Fruit fly (Drosophila melanogaster): Measurements from ENCODE around the gene Oseg4.

Oseg4 gene

DNA sequence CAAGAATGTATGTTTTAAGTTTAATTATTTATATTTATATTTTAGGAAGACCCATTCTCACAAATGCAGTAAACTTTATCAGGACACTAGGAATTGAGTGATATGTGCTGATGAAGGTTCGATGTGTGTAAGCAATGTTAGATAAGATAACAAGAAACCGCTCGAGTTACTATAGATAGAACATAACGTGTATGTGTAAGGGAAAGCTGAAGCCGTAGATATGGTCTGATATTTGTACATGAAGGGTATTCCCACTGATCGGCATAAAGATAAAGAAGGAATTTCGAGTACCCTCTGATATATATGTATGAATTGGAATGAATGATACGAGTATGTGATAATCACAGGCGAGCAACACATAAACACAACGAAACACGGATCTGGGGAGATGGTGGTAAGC is 48.5 kb upstream of the Oseg4 start (continued):
- no peak for TF ChIP-seq Blimp-1 (GFP tag; optimal IDR thresholded peaks at IDR 0.05)
- no peak for TF ChIP-seq Med (GFP tag)
- no peak for TF ChIP-seq Rfx (GFP tag; IDR thresholded peaks at IDR 0.05)
- TF ChIP-seq Deaf1 (tag; optimal IDR thresholded peaks at IDR 0.05) = no peak
- TF ChIP-seq CG13775 (GFP tag; optimal IDR thresholded peaks at IDR 0.05) = no peak
- TF ChIP-seq wek (GFP tag; optimal IDR thresholded peaks at IDR 0.05) = peak; percentile 95
- no peak for TF ChIP-seq CG16779 (GFP tag; IDR thresholded peaks at IDR 0.05)
- TF ChIP-seq z (GFP tag; IDR thresholded peaks at IDR 0.05) = peak; percentile 13; the same call in 1 of the 3 replicates

DNA sequence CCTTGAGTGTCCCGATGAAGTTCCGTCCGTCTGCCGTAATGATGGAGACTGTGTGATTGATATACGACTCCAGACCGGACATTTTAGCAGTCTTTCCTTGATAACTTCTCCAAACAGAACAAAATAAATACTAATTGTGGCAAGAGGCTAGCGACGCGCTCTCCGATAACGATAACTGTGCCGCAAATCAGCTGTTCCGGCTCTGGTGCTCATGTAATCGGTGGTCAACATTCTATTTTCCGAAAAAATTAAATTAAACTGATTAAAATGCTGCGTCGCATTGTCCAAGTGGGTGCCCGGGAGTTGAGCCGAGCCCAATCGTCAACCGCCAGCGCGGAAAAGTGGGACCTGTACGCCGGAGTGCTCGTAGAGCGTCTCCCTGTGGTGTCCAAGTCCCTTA is 41.7 kb upstream of the Oseg4 start, which contains the start of the genes CG2021 and mRpL46:
CG2021 (minus strand) TSS at position 163 of the 400 bp plus-strand sequence.
mRpL46 (plus strand) TSS at position 191 of the 400 bp plus-strand sequence.
- TF ChIP-seq Deaf1 (tag; optimal IDR thresholded peaks at IDR 0.05) = no peak
- TF ChIP-seq Med (GFP tag) = peak; percentile 59
- no peak for TF ChIP-seq sug (tag; optimal IDR thresholded peaks at IDR 0.05)
- TF ChIP-seq aop (GFP tag; IDR thresholded peaks at IDR 0.05) = no peak
- peak; percentile 29; the same call in 1 of the 2 replicates for TF ChIP-seq E2f2 (GFP tag; IDR thresholded peaks at IDR 0.05)
- peak; percentile 86 for TF ChIP-seq MBD-R2 (GFP tag; IDR thresholded peaks at IDR 0.05)
- TF ChIP-seq CG18011 (GFP tag; optimal IDR thresholded peaks at IDR 0.05) = no peak
- no peak for TF ChIP-seq CG15269 (tag; optimal IDR thresholded peaks at IDR 0.05)
- TF ChIP-seq crol (GFP tag; IDR thresholded peaks at IDR 0.05) = no peak
- no peak for TF ChIP-seq CG2678 (tag; optimal IDR thresholded peaks at IDR 0.05)
- TF ChIP-seq CG13296 (GFP tag; optimal IDR thresholded peaks at IDR 0.05) = no peak
- TF ChIP-seq eve (GFP tag; optimal IDR thresholded peaks at IDR 0.05) = no peak
- peak; percentile 63; the same call in 2 of the 4 replicates for TF ChIP-seq Dll (GFP tag; IDR thresholded peaks at IDR 0.05; ENCODE audit: partially characterized antibody)
- TF ChIP-seq Sox100B (GFP tag; optimal IDR thresholded peaks at IDR 0.05) = no peak
- no peak for TF ChIP-seq CG3726 (GFP tag; IDR thresholded peaks at IDR 0.05)
- TF ChIP-seq CG10543 (GFP tag; optimal IDR thresholded peaks at IDR 0.05) = no peak
- no peak for TF ChIP-seq CG8290 (GFP tag; optimal IDR thresholded peaks at IDR 0.05)
- no peak for TF ChIP-seq CG8290 (tag; optimal IDR thresholded peaks at IDR 0.05)
- no peak for TF ChIP-seq en (GFP tag; optimal IDR thresholded peaks at IDR 0.05)
- TF ChIP-seq dmrt11E (tag; optimal IDR thresholded peaks at IDR 0.05) = no peak
- no peak for TF ChIP-seq CG15696 (tag; optimal IDR thresholded peaks at IDR 0.05)
- no peak for TF ChIP-seq schlank (tag; optimal IDR thresholded peaks at IDR 0.05)
- no peak for TF ChIP-seq ara (GFP tag; IDR thresholded peaks at IDR 0.05)
- TF ChIP-seq tll (GFP tag; optimal IDR thresholded peaks at IDR 0.05) = no peak
- TF ChIP-seq D19B (GFP tag; optimal IDR thresholded peaks at IDR 0.05) = no peak
- TF ChIP-seq zen2 (GFP tag; IDR thresholded peaks at IDR 0.05; ENCODE audit: partially characterized antibody) = peak; percentile 53; the same call in 1 of the 3 replicates
- no peak for TF ChIP-seq E2f1 (GFP tag; IDR thresholded peaks at IDR 0.05)
- TF ChIP-seq CG6791 (GFP tag; IDR thresholded peaks at IDR 0.05; ENCODE audit: partially characterized antibody) = peak; percentile 36; the same call in 1 of the 3 replicates
- no peak for TF ChIP-seq ATbp (GFP tag; optimal IDR thresholded peaks at IDR 0.05)
- no peak for TF ChIP-seq stc (GFP tag; IDR thresholded peaks at IDR 0.05)
- no peak for TF ChIP-seq CG1529 (GFP tag; optimal IDR thresholded peaks at IDR 0.05)
- no peak for TF ChIP-seq CG14965 (GFP tag; optimal IDR thresholded peaks at IDR 0.05; ENCODE audit: borderline replicate concordance)
- TF ChIP-seq bigmax (GFP tag; optimal IDR thresholded peaks at IDR 0.05) = no peak
- peak; percentile 38; the same call in 2 of the 3 replicates for TF ChIP-seq CG34224 (GFP tag; IDR thresholded peaks at IDR 0.05; ENCODE audit: partially characterized antibody)
- no peak for TF ChIP-seq CG3995 (GFP tag; optimal IDR thresholded peaks at IDR 0.05)
- TF ChIP-seq CG4820 (GFP tag; optimal IDR thresholded peaks at IDR 0.05) = no peak
- no peak for TF ChIP-seq phol (tag; optimal IDR thresholded peaks at IDR 0.05)
- peak in 1 of 2 experiments; percentile 76 for TF ChIP-seq Pdp1 (GFP tag; optimal IDR thresholded peaks at IDR 0.05)
- TF ChIP-seq BtbVII (GFP tag; optimal IDR thresholded peaks at IDR 0.05) = no peak
- TF ChIP-seq Mrtf (GFP tag; IDR thresholded peaks at IDR 0.05) = no peak
- no peak for TF ChIP-seq CG10267 (tag; optimal IDR thresholded peaks at IDR 0.05)
- TF ChIP-seq cad (GFP tag; optimal IDR thresholded peaks at IDR 0.05) = no peak
- TF ChIP-seq Dref (GFP tag; IDR thresholded peaks at IDR 0.05) = peak; percentile 62
